Worm (Caenorhabditis elegans) whole organism, young adult: ENCODE results near the gene K02F6.1.

ENCODE experiments used
- D2030.7 ChIP-seq: fragments of 200-800 bp; sonication (Bioruptor generic); IDR thresholded peaks from 2 replicates; pipeline ENCODE4 v1.3.6; 2022; ENCODE audit warnings: missing genetic modification reagents, missing genetic modification characterization, missing compliant biosample characterization
- F23B12.7 ChIP-seq: sonication (generic microtip); optimal IDR thresholded peaks from 2 replicates; lab custom pipeline; 2017; ENCODE audit warnings: missing genetic modification characterization, mild to moderate bottlenecking, missing compliant biosample characterization, antibody characterized with exemption, moderate library complexity; ENCODE audit not compliant: insufficient read depth
- F33H1.4 ChIP-seq: fragments of 200-800 bp; sonication (Bioruptor generic); IDR thresholded peaks from 2 replicates; pipeline ENCODE4 v1.3.6; 2022; ENCODE audit warnings: missing genetic modification reagents, missing genetic modification characterization, missing compliant biosample characterization
- F37B4.10 ChIP-seq: fragments of 200-800 bp; sonication (Bioruptor generic); IDR thresholded peaks from 2 replicates; pipeline ENCODE4 v1.3.6; 2022; ENCODE audit warnings: missing genetic modification characterization, missing compliant biosample characterization
- F49E8.2 ChIP-seq: sonication (generic microtip); optimal IDR thresholded peaks from 3 replicates; lab custom pipeline; 2017; ENCODE audit warnings: missing genetic modification characterization, mild to moderate bottlenecking, missing compliant biosample characterization, antibody characterized with exemption, moderate library complexity; ENCODE audit not compliant: insufficient read depth
- K11D2.4 ChIP-seq: fragments of 200-800 bp; sonication (Bioruptor generic); IDR thresholded peaks from 2 replicates; pipeline ENCODE4 v1.3.6; 2022; ENCODE audit warnings: missing genetic modification reagents, missing genetic modification characterization, missing compliant biosample characterization
- T26A5.8 ChIP-seq: sonication (generic microtip); optimal IDR thresholded peaks from 2 replicates; lab custom pipeline; 2016; ENCODE audit warnings: missing genetic modification characterization, missing compliant biosample characterization
- Y53F4B.3 ChIP-seq: fragments of 200-800 bp; sonication (Bioruptor generic); IDR thresholded peaks from 2 replicates; pipeline ENCODE4 v1.3.6; 2022; ENCODE audit warnings: missing genetic modification reagents, missing genetic modification characterization, missing compliant biosample characterization
- Y67H2A.10 ChIP-seq: fragments of 200-800 bp; sonication (Bioruptor generic); conservative IDR thresholded peaks from 2 replicates; pipeline ENCODE4 v1.3.6; 2022; ENCODE audit warnings: missing genetic modification reagents, missing genetic modification characterization, missing compliant biosample characterization
- akir-1 ChIP-seq: fragments of 200-800 bp; sonication (Bioruptor generic); optimal IDR thresholded peaks from 2 replicates; lab custom pipeline; 2018; ENCODE audit warnings: mild to moderate bottlenecking, missing genetic modification characterization, moderate library complexity, missing compliant biosample characterization
- attf-6 ChIP-seq: fragments of 200-800 bp; sonication (Bioruptor generic); IDR thresholded peaks from 2 replicates; pipeline ENCODE4 v1.3.6; 2022; ENCODE audit warnings: missing genetic modification reagents, missing genetic modification characterization, missing compliant biosample characterization
- ceh-91 ChIP-seq: fragments of 200-800 bp; sonication (Bioruptor generic); IDR thresholded peaks from 2 replicates; pipeline ENCODE4 v1.3.6; 2022; ENCODE audit warnings: missing genetic modification reagents, missing genetic modification characterization, missing compliant biosample characterization
- dox-1 ChIP-seq: fragments of 200-800 bp; sonication (Bioruptor generic); IDR thresholded peaks from 2 replicates; pipeline ENCODE4 v1.3.6; 2022; ENCODE audit warnings: missing genetic modification reagents, missing genetic modification characterization, missing compliant biosample characterization
- dpff-1 ChIP-seq: sonication (generic microtip); optimal IDR thresholded peaks from 2 replicates; lab custom pipeline; 2017; ENCODE audit warnings: mild to moderate bottlenecking, missing genetic modification characterization, missing compliant biosample characterization
- dpl-1 ChIP-seq: fragments of 150-350 bp; optimal IDR thresholded peaks from 2 replicates; lab custom pipeline; 2014; ENCODE audit warnings: missing biosample characterization, missing genetic modification reagents, missing genetic modification characterization
- efl-1 ChIP-seq: fragments of 150-350 bp; optimal IDR thresholded peaks from 2 replicates; lab custom pipeline; 2014; ENCODE audit warnings: missing biosample characterization, missing genetic modification reagents, missing genetic modification characterization
- egrh-3 ChIP-seq: fragments of 200-800 bp; sonication (Bioruptor generic); IDR thresholded peaks from 2 replicates; pipeline ENCODE4 v1.3.6; 2022; ENCODE audit warnings: missing genetic modification reagents, missing genetic modification characterization, missing compliant biosample characterization
- gei-17 ChIP-seq: fragments of 200-800 bp; sonication (Bioruptor generic); optimal IDR thresholded peaks from 2 replicates; lab custom pipeline; 2018; ENCODE audit warnings: mild to moderate bottlenecking, missing genetic modification characterization, missing compliant biosample characterization
- hmg-20 ChIP-seq: fragments of 200-800 bp; sonication (Bioruptor generic); IDR thresholded peaks from 2 replicates; pipeline ENCODE4 v1.3.6; 2022; ENCODE audit warnings: missing genetic modification reagents, missing genetic modification characterization, missing compliant biosample characterization
- lin-26 ChIP-seq: fragments of 200-800 bp; sonication (Bioruptor generic); IDR thresholded peaks from 2 replicates; pipeline ENCODE4 v1.3.6; 2022; ENCODE audit warnings: missing genetic modification reagents, missing genetic modification characterization, missing compliant biosample characterization
- lin-35 ChIP-seq, 3 experiments: fragments of 150-350 bp in 2 of 3; sonication (generic microtip) in 1 of 3; optimal IDR thresholded peaks; 2 replicates each; lab custom pipeline; 2014 to 2018; ENCODE audit warnings: missing biosample characterization in 3 of 3, missing genetic modification characterization in 3 of 3, missing genetic modification reagents in 3 of 3
- lir-1 ChIP-seq: fragments of 200-800 bp; sonication (Bioruptor generic); conservative IDR thresholded peaks from 2 replicates; pipeline ENCODE4 v1.3.6; 2022; ENCODE audit warnings: missing genetic modification reagents, missing genetic modification characterization, missing compliant biosample characterization
- madf-10 ChIP-seq: sonication (generic microtip); optimal IDR thresholded peaks from 2 replicates; lab custom pipeline; 2016; ENCODE audit warnings: mild to moderate bottlenecking, missing genetic modification characterization, missing compliant biosample characterization
- madf-6 ChIP-seq: fragments of 200-800 bp; sonication (Bioruptor generic); IDR thresholded peaks from 2 replicates; pipeline ENCODE4 v1.3.6; 2022; ENCODE audit warnings: missing genetic modification reagents, missing genetic modification characterization, missing compliant biosample characterization
- madf-8 ChIP-seq: fragments of 200-800 bp; sonication (Bioruptor generic); conservative IDR thresholded peaks from 2 replicates; pipeline ENCODE4 v1.3.6; 2022; ENCODE audit warnings: missing genetic modification reagents, missing genetic modification characterization, missing compliant biosample characterization
- mcd-1 ChIP-seq: fragments of 200-800 bp; sonication (Bioruptor generic); IDR thresholded peaks from 2 replicates; pipeline ENCODE4 v1.3.6; 2022; ENCODE audit warnings: missing genetic modification reagents, missing genetic modification characterization, missing compliant biosample characterization
- nfyb-1 ChIP-seq: fragments of 200-800 bp; sonication (Bioruptor generic); IDR thresholded peaks from 2 replicates; pipeline ENCODE4 v1.3.6; 2022; ENCODE audit warnings: missing genetic modification reagents, missing genetic modification characterization, missing compliant biosample characterization
- pbrm-1 ChIP-seq: fragments of 200-800 bp; sonication (Bioruptor generic); IDR thresholded peaks from 2 replicates; pipeline ENCODE4 v1.3.6; 2022; ENCODE audit warnings: missing genetic modification reagents, missing genetic modification characterization, missing compliant biosample characterization
- rcor-1 ChIP-seq: fragments of 200-800 bp; sonication (Bioruptor generic); IDR thresholded peaks from 2 replicates; pipeline ENCODE4 v1.3.6; 2022; ENCODE audit warnings: missing genetic modification reagents, missing genetic modification characterization, missing compliant biosample characterization
- rec-8 ChIP-seq, 2 experiments: sonication (generic microtip); optimal IDR thresholded peaks; 2 replicates each; lab custom pipeline; 2016; ENCODE audit warnings: mild to moderate bottlenecking in 2 of 2, missing genetic modification characterization in 2 of 2, missing genetic modification reagents in 2 of 2, missing genotype in 2 of 2, missing biosample characterization in 1 of 2, missing compliant biosample characterization in 1 of 2, moderate library complexity in 1 of 2
- sdz-38 ChIP-seq: sonication (generic microtip); optimal IDR thresholded peaks from 2 replicates; lab custom pipeline; 2016; ENCODE audit warnings: missing genotype, missing genetic modification characterization, missing compliant biosample characterization
- sea-2 ChIP-seq: fragments of 200-800 bp; sonication (Bioruptor generic); IDR thresholded peaks from 2 replicates; pipeline ENCODE4 v1.3.6; 2022; ENCODE audit warnings: missing genetic modification characterization, missing compliant biosample characterization
- snpc-1.1 ChIP-seq: sonication (generic microtip); optimal IDR thresholded peaks from 2 replicates; lab custom pipeline; 2017; ENCODE audit warnings: missing genetic modification characterization, mild to moderate bottlenecking, missing compliant biosample characterization, antibody characterized with exemption, moderate library complexity, missing genotype, missing genetic modification reagents; ENCODE audit not compliant: insufficient read depth
- snpc-4 ChIP-seq, 5 experiments: fragments of 150-350 bp in 1 of 5; sonication (generic microtip) in 4 of 5; optimal IDR thresholded peaks; 2 replicates each; lab custom pipeline; 2014 to 2018; ENCODE audit warnings: missing genetic modification characterization in 5 of 5, missing biosample characterization in 3 of 5, antibody characterized with exemption in 2 of 5, mild to moderate bottlenecking in 2 of 5, missing compliant biosample characterization in 2 of 5, missing genotype in 2 of 5, moderate library complexity in 2 of 5, missing genetic modification reagents in 1 of 5
- somi-1 ChIP-seq: fragments of 200-800 bp; sonication (Bioruptor generic); optimal IDR thresholded peaks from 2 replicates; lab custom pipeline; 2018; ENCODE audit warnings: mild to moderate bottlenecking, missing genetic modification characterization, missing compliant biosample characterization
- unc-62 ChIP-seq: fragments of 150-350 bp; optimal IDR thresholded peaks from 2 replicates; lab custom pipeline; 2014; ENCODE audit warnings: missing biosample characterization, missing genetic modification reagents, missing genetic modification characterization
- zfh-2 ChIP-seq: fragments of 200-800 bp; sonication (Bioruptor generic); conservative IDR thresholded peaks from 2 replicates; pipeline ENCODE4 v1.3.6; 2022; ENCODE audit warnings: missing genetic modification reagents, missing genetic modification characterization, missing compliant biosample characterization
- ztf-22 ChIP-seq: fragments of 200-800 bp; sonication (Bioruptor generic); optimal IDR thresholded peaks from 2 replicates; lab custom pipeline; 2018; ENCODE audit warnings: mild to moderate bottlenecking, missing genetic modification characterization, moderate library complexity, missing compliant biosample characterization
- ztf-25 ChIP-seq: fragments of 200-800 bp; sonication (Bioruptor generic); IDR thresholded peaks from 2 replicates; pipeline ENCODE4 v1.3.6; 2022; ENCODE audit warnings: missing genetic modification reagents, missing genetic modification characterization, missing compliant biosample characterization
- ztf-28 ChIP-seq: fragments of 200-800 bp; sonication (Bioruptor generic); IDR thresholded peaks from 2 replicates; pipeline ENCODE4 v1.3.6; 2022; ENCODE audit warnings: missing genetic modification reagents, missing genetic modification characterization, missing compliant biosample characterization

Gene K02F6.1

ce11 chrII:2553030-2553429 is 732 bp upstream of the K02F6.1 start:
- TF ChIP-seq dpff-1 (tag; lab: Kevin White, UChicago) (no peak), gei-17 (no peak), Y53F4B.3 (GFP tag; lab: Robert Waterston, UW) (no peak), ztf-22 (GFP tag; lab: Kevin White, UChicago) (no peak), hmg-20 (GFP tag; lab: Robert Waterston, UW) (no peak), F37B4.10 (GFP tag; lab: Robert Waterston, UW) (no peak), K11D2.4 (GFP tag; lab: Robert Waterston, UW) (no peak), T26A5.8 (tag; lab: Kevin White, UChicago) (no peak)

ce11 chrII:2556388-2556787 is 2.6 kb downstream of the K02F6.1 start:
- TF ChIP-seq ztf-25 (GFP tag; lab: Robert Waterston, UW) (0 out of 2 replicates have a peak, but pooled peaks have one; percentile 42), zfh-2 (peak; percentile 75; the same call in 1 of the 2 replicates), mcd-1 (GFP tag; lab: Robert Waterston, UW) (peak; percentile 26; the same call in 1 of the 2 replicates), egrh-3 (GFP tag; lab: Robert Waterston, UW) (peak; percentile 93; the same call in 1 of the 2 replicates), sea-2 (GFP tag; lab: Robert Waterston, UW) (0 out of 2 replicates have a peak, but pooled peaks have one; percentile 60), dox-1 (GFP tag; lab: Robert Waterston, UW) (peak; percentile 34; the same call in 1 of the 2 replicates), lin-26 (GFP tag; lab: Robert Waterston, UW) (peak; percentile 97), madf-6 (GFP tag; lab: Robert Waterston, UW) (peak; percentile 43; the same call in 1 of the 2 replicates), attf-6 (GFP tag; lab: Robert Waterston, UW) (peak; percentile 78; the same call in 1 of the 2 replicates)

ce11 chrII:2563973-2564372 is 10.2 kb downstream of the K02F6.1 start, which contains the start of gene nep-18:
Gene nep-18 (minus strand): TSS chrII:2564073.
- TF ChIP-seq attf-6 (GFP tag; lab: Robert Waterston, UW) (no peak), sdz-38 (no peak)

- no peak for TF ChIP-seq rec-8 (tag; optimal IDR thresholded peaks at IDR 0.05; lab: Kevin White, UChicago)
- peak; percentile 74 for TF ChIP-seq madf-6 (GFP tag; lab: Robert Waterston, UW)
- TF ChIP-seq Y67H2A.10: no peak
- TF ChIP-seq ceh-91 (GFP tag; lab: Robert Waterston, UW): no peak
- peak; percentile 52 for TF ChIP-seq dpl-1 (GFP tag; lab: Kevin White, UChicago)
- TF ChIP-seq K11D2.4 (GFP tag; lab: Robert Waterston, UW): peak; percentile 54; the same call in 1 of the 2 replicates
- peak; percentile 11 for TF ChIP-seq F49E8.2 (tag; lab: Kevin White, UChicago)
- 0 out of 2 replicates have a peak, but pooled peaks have one; percentile 29 for TF ChIP-seq ztf-28 (GFP tag; lab: Robert Waterston, UW)
- peak; percentile 69 for TF ChIP-seq rcor-1 (GFP tag; lab: Robert Waterston, UW)
- TF ChIP-seq nfyb-1 (GFP tag; lab: Robert Waterston, UW): 0 out of 2 replicates have a peak, but pooled peaks have one; percentile 36
- peak; percentile 60 for TF ChIP-seq D2030.7 (GFP tag; lab: Robert Waterston, UW)
- peak; percentile 53 for TF ChIP-seq F33H1.4 (GFP tag; lab: Robert Waterston, UW)
- TF ChIP-seq somi-1: no peak
- TF ChIP-seq akir-1 (GFP tag; lab: Kevin White, UChicago): no peak
- 0 out of 2 replicates have a peak, but pooled peaks have one; percentile 33 for TF ChIP-seq pbrm-1 (GFP tag; lab: Robert Waterston, UW)
- peak; percentile 45 for TF ChIP-seq snpc-1.1 (tag; lab: Kevin White, UChicago)
- no peak for TF ChIP-seq madf-10 (tag; lab: Kevin White, UChicago)
- TF ChIP-seq lir-1: peak; percentile 46; the same call in 1 of the 2 replicates
- TF ChIP-seq unc-62: no peak
- TF ChIP-seq snpc-4 (GFP tag; optimal IDR thresholded peaks at IDR 0.05; lab: Kevin White, UChicago): peak; percentile 60
- peak in 1 of 4 experiments; percentile 54 for TF ChIP-seq snpc-4 (tag; optimal IDR thresholded peaks at IDR 0.05; lab: Kevin White, UChicago)
- TF ChIP-seq gei-17: peak; percentile 39
- TF ChIP-seq F23B12.7 (tag; lab: Kevin White, UChicago): peak; percentile 88
- peak in 1 of 3 experiments; percentile 89 for TF ChIP-seq lin-35 (GFP tag; optimal IDR thresholded peaks at IDR 0.05; lab: Kevin White, UChicago)
- no peak for TF ChIP-seq ztf-22 (GFP tag; lab: Kevin White, UChicago)
- peak; percentile 43 for TF ChIP-seq madf-8 (GFP tag; lab: Robert Waterston, UW)
- TF ChIP-seq mcd-1 (GFP tag; lab: Robert Waterston, UW): peak; percentile 85
- peak; percentile 55 for TF ChIP-seq efl-1 (GFP tag; lab: Kevin White, UChicago)
These were observed 11.1 kb downstream of the K02F6.1 start, which contains the start of gene usp-39 for ce11 chrII:2564899-2565298. Gene usp-39 (plus strand): TSS chrII:2565275.
